Fruit fly (Drosophila melanogaster) whole organism, embryonic: ENCODE data around the gene rut.

Source experiments
- Antp ChIP-seq: fragments of 200-800 bp; sonication (Bioruptor generic); optimal IDR thresholded peaks from 3 replicates; lab custom pipeline; 2016; ENCODE audit warnings: missing biosample characterization, missing genetic modification characterization
- Asciz ChIP-seq: fragments of 200-800 bp; sonication (Bioruptor generic); optimal IDR thresholded peaks from 2 replicates; lab custom pipeline; 2017; ENCODE audit warnings: missing biosample characterization, mild to moderate bottlenecking, missing genetic modification characterization, missing genetic modification reagents
- CG11093 ChIP-seq: fragments of 200-800 bp; sonication (Bioruptor generic); IDR thresholded peaks from 3 replicates; pipeline ENCODE4 v1.3.6; 2022; ENCODE audit warnings: missing biosample characterization, missing genetic modification characterization
- CG11247 ChIP-seq: fragments of 200-800 bp; sonication (Bioruptor generic); IDR thresholded peaks from 2 replicates; pipeline ENCODE4 v1.3.6; 2022; ENCODE audit warnings: missing biosample characterization, missing genetic modification characterization
- CG11696 ChIP-seq: fragments of 200-800 bp; sonication (Bioruptor generic); IDR thresholded peaks from 2 replicates; pipeline ENCODE4 v1.3.6; 2022; ENCODE audit warnings: missing biosample characterization, missing genetic modification characterization
- CG12071 ChIP-seq: fragments of 200-800 bp; sonication (Bioruptor generic); optimal IDR thresholded peaks from 3 replicates; lab custom pipeline; 2018; ENCODE audit warnings: missing biosample characterization, mild to moderate bottlenecking, missing genetic modification characterization
- CG12219 ChIP-seq: fragments of 200-800 bp; sonication (Bioruptor generic); optimal IDR thresholded peaks from 3 replicates; lab custom pipeline; 2018; ENCODE audit warnings: missing biosample characterization, mild to moderate bottlenecking, missing genetic modification characterization
- CG12299 ChIP-seq: fragments of 200-800 bp; sonication (Bioruptor generic); optimal IDR thresholded peaks from 2 replicates; lab custom pipeline; 2018; ENCODE audit warnings: missing biosample characterization, mild to moderate bottlenecking, missing genetic modification characterization
- CG12391 ChIP-seq: fragments of 200-800 bp; sonication (Bioruptor generic); optimal IDR thresholded peaks from 3 replicates; lab custom pipeline; 2018; ENCODE audit warnings: missing biosample characterization, mild to moderate bottlenecking, missing genetic modification characterization, moderate library complexity
- CG14667 ChIP-seq: fragments of 200-800 bp; sonication (Bioruptor generic); IDR thresholded peaks from 2 replicates; pipeline ENCODE4 v1.3.6; 2022; ENCODE audit warnings: missing biosample characterization, missing genetic modification characterization
- CG1602 ChIP-seq: fragments of 200-800 bp; sonication (Bioruptor generic); optimal IDR thresholded peaks from 3 replicates; lab custom pipeline; 2016; ENCODE audit warnings: missing biosample characterization, missing genetic modification characterization
- CG17912 ChIP-seq: fragments of 200-800 bp; sonication (Bioruptor generic); optimal IDR thresholded peaks from 2 replicates; lab custom pipeline; 2018; ENCODE audit warnings: missing biosample characterization, mild to moderate bottlenecking, missing genetic modification characterization
- CG2712 ChIP-seq: fragments of 200-800 bp; optimal IDR thresholded peaks from 3 replicates; lab custom pipeline; 2019; ENCODE audit warnings: missing biosample characterization, mild to moderate bottlenecking, missing genetic modification characterization, moderate library complexity
- CG30431 ChIP-seq: fragments of 200-800 bp; sonication (Bioruptor generic); optimal IDR thresholded peaks from 2 replicates; lab custom pipeline; 2017; ENCODE audit warnings: missing biosample characterization, missing genetic modification characterization
- CG31441 ChIP-seq: fragments of 200-800 bp; sonication (Bioruptor generic); IDR thresholded peaks from 2 replicates; pipeline ENCODE4 v1.3.6; 2022; ENCODE audit warnings: missing biosample characterization, missing genetic modification characterization
- CG34422 ChIP-seq: fragments of 200-800 bp; sonication (Bioruptor generic); IDR thresholded peaks from 3 replicates; pipeline ENCODE4 v1.3.6; 2022; ENCODE audit warnings: missing biosample characterization, missing genetic modification characterization
- CG4360 ChIP-seq: fragments of 200-800 bp; sonication (Bioruptor generic); IDR thresholded peaks from 2 replicates; pipeline ENCODE4 v1.3.6; 2022; ENCODE audit warnings: missing biosample characterization, missing genetic modification characterization
- CG4854 ChIP-seq: fragments of 200-800 bp; sonication (Bioruptor generic); optimal IDR thresholded peaks from 2 replicates; lab custom pipeline; 2016; ENCODE audit warnings: missing biosample characterization, missing genetic modification characterization, inconsistent platforms
- CG6813 ChIP-seq: fragments of 200-800 bp; sonication (Bioruptor generic); optimal IDR thresholded peaks from 2 replicates; lab custom pipeline; 2017; ENCODE audit warnings: missing biosample characterization, missing genetic modification characterization, mild to moderate bottlenecking, moderate library complexity, missing genetic modification reagents
- CG7839 ChIP-seq: fragments of 200-800 bp; sonication (Bioruptor generic); optimal IDR thresholded peaks from 3 replicates; lab custom pipeline; 2018; ENCODE audit warnings: missing biosample characterization, mild to moderate bottlenecking, missing genetic modification characterization, moderate library complexity
- CG7987 ChIP-seq: fragments of 200-800 bp; sonication (Bioruptor generic); optimal IDR thresholded peaks from 2 replicates; lab custom pipeline; 2018; ENCODE audit warnings: missing biosample characterization, mild to moderate bottlenecking, missing genetic modification characterization, moderate library complexity
- CG9817 ChIP-seq: fragments of 200-800 bp; sonication (Bioruptor generic); optimal IDR thresholded peaks from 2 replicates; lab custom pipeline; 2018; ENCODE audit warnings: missing biosample characterization, mild to moderate bottlenecking, missing genetic modification characterization, moderate library complexity
- Deaf1 ChIP-seq: fragments of 200-800 bp; optimal IDR thresholded peaks from 3 replicates; lab custom pipeline; 2019; ENCODE audit warnings: missing biosample characterization, mild to moderate bottlenecking, missing genetic modification characterization, moderate library complexity
- Dek ChIP-seq: fragments of 200-800 bp; sonication (Bioruptor generic); optimal IDR thresholded peaks from 3 replicates; lab custom pipeline; 2019; ENCODE audit warnings: missing biosample characterization, mild to moderate bottlenecking, missing genetic modification characterization, moderate library complexity
- Drgx ChIP-seq: fragments of 200-800 bp; sonication (Bioruptor generic); IDR thresholded peaks from 2 replicates; pipeline ENCODE4 v1.3.6; 2022; ENCODE audit warnings: missing biosample characterization, missing genetic modification characterization
- Fer1 ChIP-seq: fragments of 200-800 bp; sonication (Bioruptor generic); optimal IDR thresholded peaks from 2 replicates; lab custom pipeline; 2017; ENCODE audit warnings: missing biosample characterization, mild to moderate bottlenecking, missing genetic modification characterization
- Fer2 ChIP-seq: fragments of 200-800 bp; sonication (Bioruptor generic); optimal IDR thresholded peaks from 2 replicates; lab custom pipeline; 2018; ENCODE audit warnings: missing biosample characterization, mild to moderate bottlenecking, missing genetic modification characterization, moderate library complexity
- HLH4C ChIP-seq: fragments of 200-800 bp; sonication (Bioruptor generic); IDR thresholded peaks from 3 replicates; pipeline ENCODE4 v1.3.6; 2022; ENCODE audit warnings: missing biosample characterization, missing genetic modification characterization; ENCODE audit not compliant: partially characterized antibody
- HLH54F ChIP-seq: fragments of 200-800 bp; sonication (Bioruptor generic); optimal IDR thresholded peaks from 3 replicates; lab custom pipeline; 2016; ENCODE audit warnings: missing biosample characterization, missing genetic modification characterization
- HmgD ChIP-seq: fragments of 200-800 bp; sonication (Bioruptor generic); optimal IDR thresholded peaks from 3 replicates; lab custom pipeline; 2016; ENCODE audit warnings: missing biosample characterization, missing genetic modification characterization
- Jarid2 ChIP-seq: fragments of 200-800 bp; sonication (Bioruptor generic); optimal IDR thresholded peaks from 3 replicates; lab custom pipeline; 2017; ENCODE audit warnings: mild to moderate bottlenecking, missing biosample characterization, missing genetic modification reagents, missing genetic modification characterization
- Lhr ChIP-seq: fragments of 200-800 bp; sonication (Bioruptor generic); optimal IDR thresholded peaks from 3 replicates; lab custom pipeline; 2017; ENCODE audit warnings: mild to moderate bottlenecking, missing biosample characterization, missing genetic modification reagents, missing genetic modification characterization
- Mrtf ChIP-seq: fragments of 200-800 bp; sonication (Bioruptor generic); IDR thresholded peaks from 3 replicates; pipeline ENCODE4 v1.3.6; 2022; ENCODE audit warnings: missing biosample characterization, missing genetic modification characterization
- NC2β ChIP-seq: fragments of 200-800 bp; sonication (Bioruptor generic); optimal IDR thresholded peaks from 2 replicates; lab custom pipeline; 2016; ENCODE audit warnings: missing biosample characterization, missing genetic modification characterization
- Nf-YA ChIP-seq: fragments of 200-800 bp; sonication (Bioruptor generic); IDR thresholded peaks from 2 replicates; pipeline ENCODE4 v1.3.6; 2022; ENCODE audit warnings: missing biosample characterization, missing genetic modification characterization
- Pdp1 ChIP-seq, 2 experiments: fragments of 200-800 bp; sonication (Bioruptor generic); optimal IDR thresholded peaks; 3 replicates each; lab custom pipeline; 2016; ENCODE audit warnings: missing biosample characterization in 2 of 2, missing genetic modification characterization in 2 of 2, mild to moderate bottlenecking in 1 of 2, moderate library complexity in 1 of 2
- ash1 ChIP-seq: fragments of 200-800 bp; sonication (Bioruptor generic); optimal IDR thresholded peaks from 2 replicates; lab custom pipeline; 2018; ENCODE audit warnings: missing biosample characterization, mild to moderate bottlenecking, missing genetic modification characterization
- cato ChIP-seq: fragments of 200-800 bp; sonication (Bioruptor generic); optimal IDR thresholded peaks from 2 replicates; lab custom pipeline; 2016; ENCODE audit warnings: missing biosample characterization, missing genetic modification characterization, borderline replicate concordance
- dimm ChIP-seq: fragments of 200-800 bp; sonication (Bioruptor generic); IDR thresholded peaks from 2 replicates; pipeline ENCODE4 v1.3.6; 2022; ENCODE audit warnings: missing biosample characterization, missing genetic modification characterization
- dm ChIP-seq: fragments of 200-800 bp; sonication (Bioruptor generic); optimal IDR thresholded peaks from 3 replicates; lab custom pipeline; 2016; ENCODE audit warnings: missing biosample characterization, missing genetic modification characterization
- en ChIP-seq: fragments of 200-800 bp; sonication (Bioruptor generic); optimal IDR thresholded peaks from 2 replicates; lab custom pipeline; 2016; ENCODE audit warnings: missing biosample characterization, missing genetic modification characterization
- exex ChIP-seq: fragments of 200-800 bp; sonication (Bioruptor generic); optimal IDR thresholded peaks from 4 replicates; lab custom pipeline; 2018; ENCODE audit warnings: missing biosample characterization, mild to moderate bottlenecking, missing genetic modification characterization, moderate library complexity
- h ChIP-seq: fragments of >200 bp; optimal IDR thresholded peaks from 2 replicates; lab custom pipeline; 2017
- ham ChIP-seq: fragments of 200-800 bp; sonication (Bioruptor generic); IDR thresholded peaks from 2 replicates; pipeline ENCODE4 v1.3.6; 2022; ENCODE audit warnings: missing biosample characterization, missing genetic modification characterization
- jing ChIP-seq: fragments of 200-800 bp; sonication (Bioruptor generic); optimal IDR thresholded peaks from 2 replicates; lab custom pipeline; 2018; ENCODE audit warnings: missing biosample characterization, mild to moderate bottlenecking, missing genetic modification characterization
- ken ChIP-seq: fragments of 200-800 bp; sonication (Bioruptor generic); IDR thresholded peaks from 3 replicates; pipeline ENCODE4 v1.3.6; 2022; ENCODE audit warnings: missing biosample characterization, missing genetic modification characterization
- lab ChIP-seq: fragments of 200-800 bp; sonication (Bioruptor generic); optimal IDR thresholded peaks from 3 replicates; lab custom pipeline; 2017; ENCODE audit warnings: missing biosample characterization, missing genetic modification characterization, mild to moderate bottlenecking, moderate library complexity, missing genetic modification reagents
- rib ChIP-seq: fragments of 200-800 bp; sonication (Bioruptor generic); IDR thresholded peaks from 2 replicates; pipeline ENCODE4 v1.3.6; 2022; ENCODE audit warnings: missing biosample characterization, missing genetic modification characterization
- schlank ChIP-seq: fragments of 200-800 bp; sonication (Bioruptor generic); optimal IDR thresholded peaks from 2 replicates; lab custom pipeline; 2018; ENCODE audit warnings: missing biosample characterization, mild to moderate bottlenecking, missing genetic modification characterization
- sens ChIP-seq: fragments of 200-800 bp; sonication (Bioruptor generic); peaks from one replicate; lab custom pipeline; 2016; ENCODE audit warnings: missing biosample characterization, missing genetic modification characterization
- tin ChIP-seq: fragments of 200-800 bp; sonication (Bioruptor generic); optimal IDR thresholded peaks from 3 replicates; lab custom pipeline; 2016; ENCODE audit warnings: missing biosample characterization, missing genetic modification characterization
- zen ChIP-seq: fragments of 200-800 bp; sonication (Bioruptor generic); optimal IDR thresholded peaks from 3 replicates; lab custom pipeline; 2018; ENCODE audit warnings: missing biosample characterization, mild to moderate bottlenecking, missing genetic modification characterization, moderate library complexity

The rut gene

DNA sequence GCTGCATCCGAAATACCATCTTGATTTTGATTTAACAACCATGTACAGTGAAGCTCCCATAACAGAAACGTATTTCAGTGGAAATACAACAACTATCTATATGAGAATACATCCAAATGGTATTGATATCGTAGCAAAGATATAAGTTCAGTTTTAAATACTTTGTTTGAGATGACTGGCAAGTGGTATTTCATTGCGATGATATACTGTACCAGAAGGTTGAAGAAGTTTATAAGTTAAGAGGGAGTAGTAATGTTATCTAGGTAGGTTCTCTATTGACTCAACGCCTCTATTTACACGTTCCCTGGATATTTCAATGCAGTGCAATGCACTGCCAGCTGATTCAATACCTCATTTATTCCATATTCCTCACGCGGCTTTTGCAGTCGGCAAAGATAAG is 20.2 kb downstream of the rut start (continued):
- no peak for TF ChIP-seq jing
- TF ChIP-seq cato (GFP tag; lab: Kevin White, UChicago), result no peak
- no peak for TF ChIP-seq NC2β (GFP tag; lab: Kevin White, UChicago)
- 0 out of 2 replicates have a peak, but pooled peaks have one; percentile 24 for TF ChIP-seq Drgx (GFP tag; lab: Robert Waterston, UW)
- no peak for TF ChIP-seq ham
- no peak for TF ChIP-seq CG6813 (GFP tag; lab: Kevin White, UChicago)
- no peak for TF ChIP-seq Mrtf (GFP tag; lab: Robert Waterston, UW)
- TF ChIP-seq CG1602 (GFP tag; lab: Kevin White, UChicago), result no peak
- no peak for TF ChIP-seq dimm (GFP tag; lab: Robert Waterston, UW)
- no peak for TF ChIP-seq Dek
- no peak for TF ChIP-seq CG12071 (GFP tag; lab: Kevin White, UChicago)
- no peak for TF ChIP-seq dm (GFP tag; lab: Kevin White, UChicago)
- no peak for TF ChIP-seq CG12219 (GFP tag; lab: Kevin White, UChicago)
- TF ChIP-seq h (lab: Kevin White, UChicago), result no peak
- TF ChIP-seq lab, result no peak
- TF ChIP-seq CG11093, result no peak
- TF ChIP-seq Asciz (GFP tag; lab: Kevin White, UChicago), result no peak
- TF ChIP-seq CG31441 (GFP tag; lab: Robert Waterston, UW), result 0 out of 2 replicates have a peak, but pooled peaks have one; percentile 21
- no peak for TF ChIP-seq CG12391 (tag; lab: Kevin White, UChicago)
- TF ChIP-seq CG11696 (GFP tag; lab: Robert Waterston, UW), result no peak
- no peak for TF ChIP-seq CG34422 (GFP tag; lab: Robert Waterston, UW)
- TF ChIP-seq Nf-YA (GFP tag; lab: Robert Waterston, UW), result no peak
- TF ChIP-seq CG4360 (GFP tag; lab: Robert Waterston, UW), result no peak
- peak; percentile 16 for TF ChIP-seq CG2712 (tag; lab: Kevin White, UChicago)
- peak; percentile 90 for TF ChIP-seq sens
- TF ChIP-seq Antp, result no peak
- no peak for TF ChIP-seq CG17912
- TF ChIP-seq CG7987 (GFP tag; lab: Kevin White, UChicago), result no peak
- TF ChIP-seq ken (GFP tag; lab: Robert Waterston, UW), result no peak
- TF ChIP-seq ash1 (GFP tag; lab: Kevin White, UChicago), result no peak
- TF ChIP-seq zen, result no peak
- TF ChIP-seq HmgD (GFP tag; lab: Kevin White, UChicago), result no peak
- TF ChIP-seq HLH4C (GFP tag; lab: Robert Waterston, UW), result no peak
- TF ChIP-seq Jarid2 (GFP tag; lab: Kevin White, UChicago), result no peak
- no peak for TF ChIP-seq CG11247 (GFP tag; lab: Robert Waterston, UW)
- peak; percentile 38 for TF ChIP-seq CG7839 (tag; lab: Kevin White, UChicago)
- no peak for TF ChIP-seq HLH54F
- TF ChIP-seq CG14667 (GFP tag; lab: Robert Waterston, UW), result 0 out of 2 replicates have a peak, but pooled peaks have one; percentile 32
- TF ChIP-seq Pdp1 (GFP tag; optimal IDR thresholded peaks at IDR 0.05; lab: Kevin White, UChicago), result peak in 1 of 2 experiments; percentile 5
- TF ChIP-seq CG9817 (tag; lab: Kevin White, UChicago), result no peak
- TF ChIP-seq schlank (tag; lab: Kevin White, UChicago), result no peak
- TF ChIP-seq rib (GFP tag; lab: Robert Waterston, UW), result no peak
- no peak for TF ChIP-seq CG12299
- TF ChIP-seq tin, result no peak
- no peak for TF ChIP-seq CG4854 (GFP tag; lab: Kevin White, UChicago)
- no peak for TF ChIP-seq Fer1 (GFP tag; lab: Kevin White, UChicago)
- TF ChIP-seq Deaf1, result no peak
- TF ChIP-seq Lhr (GFP tag; lab: Kevin White, UChicago), result no peak
- no peak for TF ChIP-seq CG30431 (GFP tag; lab: Kevin White, UChicago)
- no peak for TF ChIP-seq Fer2
- no peak for TF ChIP-seq exex (tag; lab: Kevin White, UChicago)
- no peak for TF ChIP-seq en (GFP tag; lab: Kevin White, UChicago)
